Fruit fly (Drosophila melanogaster) whole organism, adult: ENCODE measurements around the gene Cht7.

Experiments
- CG14711 ChIP-seq: fragments of 200-800 bp; sonication (Bioruptor generic); optimal IDR thresholded peaks from 2 replicates; lab custom pipeline; 2018; ENCODE audit warnings: missing biosample characterization, mild to moderate bottlenecking, missing genetic modification characterization, moderate library complexity
- CG5204 ChIP-seq: fragments of 200-800 bp; sonication (Bioruptor generic); optimal IDR thresholded peaks from 2 replicates; lab custom pipeline; 2016; ENCODE audit warnings: missing biosample characterization, missing genetic modification characterization
- Clk ChIP-seq: fragments of 200-800 bp; sonication (Bioruptor generic); optimal IDR thresholded peaks from 2 replicates; lab custom pipeline; 2017; ENCODE audit warnings: missing biosample characterization, missing genetic modification characterization
- Crg-1 ChIP-seq: fragments of 200-800 bp; sonication (Bioruptor generic); optimal IDR thresholded peaks from 2 replicates; lab custom pipeline; 2016; ENCODE audit warnings: missing biosample characterization, missing genetic modification characterization
- kay ChIP-seq: fragments of 200-800 bp; sonication (Bioruptor generic); peaks from one replicate; lab custom pipeline; 2016; ENCODE audit warnings: missing biosample characterization, missing genetic modification characterization, borderline replicate concordance
- ovo ChIP-seq: fragments of 200-800 bp; sonication (Bioruptor generic); optimal IDR thresholded peaks from 2 replicates; lab custom pipeline; 2016; ENCODE audit warnings: missing biosample characterization, missing genetic modification characterization
- tj ChIP-seq: fragments of 200-800 bp; sonication (Bioruptor generic); optimal IDR thresholded peaks from 3 replicates; lab custom pipeline; 2017; ENCODE audit warnings: missing biosample characterization, mild to moderate bottlenecking, missing genetic modification characterization, moderate library complexity

DNA sequence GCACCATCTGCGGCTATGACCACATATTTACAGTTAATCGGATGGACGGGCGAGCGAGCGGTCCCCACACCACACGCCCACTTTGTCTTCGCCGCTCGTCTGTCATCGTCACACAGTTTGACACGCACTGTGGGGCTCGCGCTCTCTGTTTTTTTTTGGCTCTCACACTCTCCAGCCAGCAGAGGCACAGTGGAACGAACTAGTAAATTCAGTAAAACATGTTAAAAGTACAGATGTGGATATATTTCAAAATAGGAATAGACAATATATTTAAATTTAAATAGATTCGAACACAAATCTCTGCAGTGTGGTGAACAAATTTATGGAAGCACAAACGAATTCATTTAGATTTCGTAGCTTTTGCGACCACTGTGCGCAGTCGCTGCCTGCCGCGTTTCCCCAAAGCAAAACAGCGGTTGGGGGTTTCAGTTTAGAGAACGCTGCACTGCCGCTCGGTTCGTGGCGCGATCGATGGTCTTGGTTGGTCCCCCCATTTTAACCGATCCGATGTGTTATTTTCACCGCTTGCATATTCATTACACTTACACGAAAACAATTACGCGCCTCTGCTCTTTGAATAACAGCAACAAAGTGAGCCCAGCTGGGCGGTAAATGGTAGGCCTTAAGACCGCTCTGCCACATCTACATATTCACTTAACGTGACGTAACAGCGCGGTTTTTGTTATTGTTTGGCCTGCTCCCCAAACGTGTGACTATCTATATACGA lies 25.4 kb downstream of the Cht7 start:
- peak; percentile 96 for TF ChIP-seq Clk (GFP tag; lab: Kevin White, UChicago)
- TF ChIP-seq CG5204 (GFP tag; lab: Kevin White, UChicago), result peak; percentile 97
- peak; percentile 97 for TF ChIP-seq Crg-1 (GFP tag; lab: Kevin White, UChicago)
- TF ChIP-seq CG14711, result peak; percentile 94
- TF ChIP-seq tj, result peak; percentile 83
- peak; percentile 99 for TF ChIP-seq kay (GFP tag; lab: Kevin White, UChicago)
- TF ChIP-seq ovo, result peak; percentile 93
